Fruit fly (Drosophila melanogaster) whole organism, embryonic: Measurements from ENCODE around the gene DCTN1-p150.

Experiments
- B-H2 ChIP-seq: fragments of 200-800 bp; sonication (Bioruptor generic); optimal IDR thresholded peaks from 2 replicates; lab custom pipeline; 2018; ENCODE audit warnings: missing biosample characterization, mild to moderate bottlenecking, missing genetic modification characterization
- Bgb ChIP-seq: fragments of 200-800 bp; sonication (Bioruptor generic); IDR thresholded peaks from 2 replicates; pipeline ENCODE4 v1.3.6; 2022; ENCODE audit warnings: missing biosample characterization, missing genetic modification characterization; ENCODE audit not compliant: partially characterized antibody
- BtbVII ChIP-seq: fragments of 200-800 bp; sonication (Bioruptor generic); optimal IDR thresholded peaks from 3 replicates; lab custom pipeline; 2017; ENCODE audit warnings: missing biosample characterization, mild to moderate bottlenecking, missing genetic modification characterization
- CG10209 ChIP-seq: fragments of 200-800 bp; sonication (Bioruptor generic); optimal IDR thresholded peaks from 3 replicates; lab custom pipeline; 2017; ENCODE audit warnings: missing biosample characterization, mild to moderate bottlenecking, missing genetic modification characterization, missing genetic modification reagents
- CG1024 ChIP-seq: fragments of 200-800 bp; sonication (Bioruptor generic); IDR thresholded peaks from 2 replicates; pipeline ENCODE4 v1.3.6; 2022; ENCODE audit warnings: missing biosample characterization, missing genetic modification characterization
- CG10274 ChIP-seq: fragments of 200-800 bp; sonication (Bioruptor generic); optimal IDR thresholded peaks from 3 replicates; lab custom pipeline; 2017; ENCODE audit warnings: missing biosample characterization, mild to moderate bottlenecking, missing genetic modification characterization
- CG12299 ChIP-seq: fragments of 200-800 bp; sonication (Bioruptor generic); optimal IDR thresholded peaks from 2 replicates; lab custom pipeline; 2018; ENCODE audit warnings: missing biosample characterization, mild to moderate bottlenecking, missing genetic modification characterization
- CG14014 ChIP-seq: fragments of 200-800 bp; sonication (Bioruptor generic); IDR thresholded peaks from 2 replicates; pipeline ENCODE4 v1.3.6; 2022; ENCODE audit warnings: missing biosample characterization, missing genetic modification characterization
- CG14965 ChIP-seq: fragments of 200-800 bp; sonication (Bioruptor generic); optimal IDR thresholded peaks from 2 replicates; lab custom pipeline; 2016; ENCODE audit warnings: missing biosample characterization, missing genetic modification characterization, borderline replicate concordance
- CG15601 ChIP-seq: fragments of 200-800 bp; sonication (Bioruptor generic); optimal IDR thresholded peaks from 3 replicates; lab custom pipeline; 2019; ENCODE audit warnings: missing biosample characterization, mild to moderate bottlenecking, missing genetic modification characterization, moderate library complexity
- CG18764 ChIP-seq: fragments of 200-800 bp; sonication (Bioruptor generic); optimal IDR thresholded peaks from 3 replicates; lab custom pipeline; 2016; ENCODE audit warnings: missing biosample characterization, missing genetic modification characterization
- CG32767 ChIP-seq: fragments of 200-800 bp; sonication (Bioruptor generic); IDR thresholded peaks from 2 replicates; pipeline ENCODE4 v1.3.6; 2022; ENCODE audit warnings: missing biosample characterization, missing genetic modification characterization
- CG5180 ChIP-seq: fragments of 200-800 bp; sonication (Bioruptor generic); optimal IDR thresholded peaks from 3 replicates; lab custom pipeline; 2017; ENCODE audit warnings: missing biosample characterization, missing genetic modification characterization, mild to moderate bottlenecking, moderate library complexity, missing genetic modification reagents
- CG5245 ChIP-seq: fragments of 200-800 bp; sonication (Bioruptor generic); optimal IDR thresholded peaks from 3 replicates; lab custom pipeline; 2016; ENCODE audit warnings: missing biosample characterization, missing genetic modification characterization
- CG6272 ChIP-seq: fragments of 200-800 bp; sonication (Bioruptor generic); IDR thresholded peaks from 2 replicates; pipeline ENCODE4 v1.3.6; 2022; ENCODE audit warnings: missing biosample characterization, missing genetic modification characterization
- CG6813 ChIP-seq: fragments of 200-800 bp; sonication (Bioruptor generic); optimal IDR thresholded peaks from 2 replicates; lab custom pipeline; 2017; ENCODE audit warnings: missing biosample characterization, missing genetic modification characterization, mild to moderate bottlenecking, moderate library complexity, missing genetic modification reagents
- CG7987 ChIP-seq: fragments of 200-800 bp; sonication (Bioruptor generic); optimal IDR thresholded peaks from 2 replicates; lab custom pipeline; 2018; ENCODE audit warnings: missing biosample characterization, mild to moderate bottlenecking, missing genetic modification characterization, moderate library complexity
- CG8924 ChIP-seq: fragments of 200-800 bp; optimal IDR thresholded peaks from 3 replicates; lab custom pipeline; 2019; ENCODE audit warnings: missing biosample characterization, mild to moderate bottlenecking, missing genetic modification characterization, moderate library complexity
- CG9437 ChIP-seq: fragments of 200-800 bp; sonication (Bioruptor generic); optimal IDR thresholded peaks from 2 replicates; lab custom pipeline; 2018; ENCODE audit warnings: missing biosample characterization, mild to moderate bottlenecking, missing genetic modification characterization
- CTCF ChIP-seq: fragments of 200-800 bp; sonication (Bioruptor generic); optimal IDR thresholded peaks from 2 replicates; lab custom pipeline; 2017; ENCODE audit warnings: missing biosample characterization, mild to moderate bottlenecking, missing genetic modification characterization, moderate library complexity
- CoRest ChIP-seq: fragments of 200-800 bp; sonication (Bioruptor generic); optimal IDR thresholded peaks from 3 replicates; lab custom pipeline; 2018; ENCODE audit warnings: missing biosample characterization, mild to moderate bottlenecking, missing genetic modification characterization, moderate library complexity
- D ChIP-seq, 2 experiments: fragments of 200-800 bp in 1 of 2; fragments of >200 bp in 1 of 2; sonication (Bioruptor generic) in 1 of 2; optimal IDR thresholded peaks; 2 replicates in 1 of 2; 3 replicates in 1 of 2; lab custom pipeline; 2017; ENCODE audit warnings: mild to moderate bottlenecking in 1 of 2, missing biosample characterization in 1 of 2, missing genetic modification characterization in 1 of 2, missing genetic modification reagents in 1 of 2
- D19A ChIP-seq: fragments of 200-800 bp; optimal IDR thresholded peaks from 3 replicates; lab custom pipeline; 2019; ENCODE audit warnings: missing biosample characterization, mild to moderate bottlenecking, missing genetic modification characterization, moderate library complexity
- Dfd ChIP-seq, 2 experiments: fragments of >200 bp; optimal IDR thresholded peaks; 2 replicates each; lab custom pipeline; 2017; ENCODE audit warnings: missing biosample characterization in 2 of 2, missing genetic modification characterization in 2 of 2
- Doc3 ChIP-seq: fragments of 200-800 bp; sonication (Bioruptor generic); IDR thresholded peaks from 3 replicates; pipeline ENCODE4 v1.3.6; 2022; ENCODE audit warnings: missing biosample characterization, missing genetic modification characterization; ENCODE audit not compliant: partially characterized antibody
- HLH54F ChIP-seq: fragments of 200-800 bp; sonication (Bioruptor generic); optimal IDR thresholded peaks from 3 replicates; lab custom pipeline; 2016; ENCODE audit warnings: missing biosample characterization, missing genetic modification characterization
- HmgD ChIP-seq: fragments of 200-800 bp; sonication (Bioruptor generic); optimal IDR thresholded peaks from 3 replicates; lab custom pipeline; 2016; ENCODE audit warnings: missing biosample characterization, missing genetic modification characterization
- Oli ChIP-seq: fragments of 200-800 bp; sonication (Bioruptor generic); optimal IDR thresholded peaks from 2 replicates; lab custom pipeline; 2018; ENCODE audit warnings: missing biosample characterization, mild to moderate bottlenecking, missing genetic modification characterization, moderate library complexity
- Side ChIP-seq: fragments of 200-800 bp; sonication (Bioruptor generic); optimal IDR thresholded peaks from 2 replicates; lab custom pipeline; 2016; ENCODE audit warnings: missing biosample characterization, missing genetic modification characterization
- Sox102F ChIP-seq: fragments of 200-800 bp; sonication (Bioruptor generic); optimal IDR thresholded peaks from 2 replicates; lab custom pipeline; 2018; ENCODE audit warnings: missing biosample characterization, mild to moderate bottlenecking, missing genetic modification characterization, moderate library complexity
- Ssrp ChIP-seq: fragments of 200-800 bp; sonication (Bioruptor generic); optimal IDR thresholded peaks from 2 replicates; lab custom pipeline; 2018; ENCODE audit warnings: missing biosample characterization, mild to moderate bottlenecking, missing genetic modification characterization, moderate library complexity
- Xbp1 ChIP-seq: fragments of 200-800 bp; sonication (Bioruptor generic); optimal IDR thresholded peaks from 3 replicates; lab custom pipeline; 2016; ENCODE audit warnings: missing biosample characterization, mild to moderate bottlenecking, missing genetic modification characterization
- Xrp1 ChIP-seq: fragments of 200-800 bp; sonication (Bioruptor generic); IDR thresholded peaks from 2 replicates; pipeline ENCODE4 v1.3.6; 2022; ENCODE audit warnings: missing biosample characterization, missing genetic modification characterization
- ap ChIP-seq: fragments of 200-800 bp; sonication (Bioruptor generic); IDR thresholded peaks from 2 replicates; pipeline ENCODE4 v1.3.6; 2022; ENCODE audit warnings: missing biosample characterization, missing genetic modification characterization
- da ChIP-seq: fragments of 200-800 bp; sonication (Bioruptor generic); optimal IDR thresholded peaks from 2 replicates; lab custom pipeline; 2016; ENCODE audit warnings: missing biosample characterization, missing genetic modification characterization
- dmrt99B ChIP-seq: fragments of 200-800 bp; sonication (Bioruptor generic); optimal IDR thresholded peaks from 2 replicates; lab custom pipeline; 2018; ENCODE audit warnings: missing biosample characterization, mild to moderate bottlenecking, missing genetic modification characterization, moderate library complexity
- esg ChIP-seq: fragments of 200-800 bp; sonication (Bioruptor generic); conservative IDR thresholded peaks from 2 replicates; pipeline ENCODE4 v1.3.6; 2022; ENCODE audit warnings: missing biosample characterization, missing genetic modification characterization
- fru ChIP-seq: fragments of >200 bp; optimal IDR thresholded peaks from 2 replicates; lab custom pipeline; 2017
- hth ChIP-seq: fragments of >200 bp; optimal IDR thresholded peaks from 2 replicates; lab custom pipeline; 2017; ENCODE audit warnings: inconsistent platforms
- insv ChIP-seq, 2 experiments: fragments of 200-800 bp; sonication (Bioruptor generic); optimal IDR thresholded peaks; 3 replicates each; lab custom pipeline; 2016 to 2018; ENCODE audit warnings: missing biosample characterization in 2 of 2, missing genetic modification characterization in 2 of 2
- knrl ChIP-seq: fragments of 200-800 bp; sonication (Bioruptor generic); IDR thresholded peaks from 3 replicates; pipeline ENCODE4 v1.3.6; 2022; ENCODE audit warnings: missing biosample characterization, missing genetic modification characterization; ENCODE audit not compliant: partially characterized antibody
- pfk ChIP-seq: fragments of 200-800 bp; sonication (Bioruptor generic); optimal IDR thresholded peaks from 2 replicates; lab custom pipeline; 2018; ENCODE audit warnings: missing biosample characterization, mild to moderate bottlenecking, missing genetic modification characterization, moderate library complexity
- phol ChIP-seq: fragments of 200-800 bp; sonication (Bioruptor generic); optimal IDR thresholded peaks from 3 replicates; lab custom pipeline; 2018; ENCODE audit warnings: missing biosample characterization, mild to moderate bottlenecking, missing genetic modification characterization, moderate library complexity
- repo ChIP-seq: fragments of 200-800 bp; sonication (Bioruptor generic); optimal IDR thresholded peaks from 2 replicates; lab custom pipeline; 2016; ENCODE audit warnings: missing biosample characterization, missing genetic modification characterization
- ro ChIP-seq: fragments of 200-800 bp; sonication (Bioruptor generic); IDR thresholded peaks from 2 replicates; pipeline ENCODE4 v1.3.6; 2022; ENCODE audit warnings: missing biosample characterization, missing genetic modification characterization
- sens ChIP-seq: fragments of 200-800 bp; sonication (Bioruptor generic); peaks from one replicate; lab custom pipeline; 2016; ENCODE audit warnings: missing biosample characterization, missing genetic modification characterization
- sens-2 ChIP-seq: fragments of 200-800 bp; sonication (Bioruptor generic); IDR thresholded peaks from 2 replicates; pipeline ENCODE4 v1.3.6; 2022; ENCODE audit warnings: missing biosample characterization, missing genetic modification characterization
- tin ChIP-seq: fragments of 200-800 bp; sonication (Bioruptor generic); optimal IDR thresholded peaks from 3 replicates; lab custom pipeline; 2016; ENCODE audit warnings: missing biosample characterization, missing genetic modification characterization
- tll ChIP-seq, 2 experiments: fragments of 200-800 bp in 1 of 2; fragments of >200 bp in 1 of 2; sonication (Bioruptor generic) in 1 of 2; optimal IDR thresholded peaks; 2 replicates each; lab custom pipeline; 2017 to 2019; ENCODE audit warnings: missing biosample characterization in 2 of 2, missing genetic modification characterization in 2 of 2, mild to moderate bottlenecking in 1 of 2, moderate library complexity in 1 of 2
- tup ChIP-seq: fragments of 200-800 bp; sonication (Bioruptor generic); optimal IDR thresholded peaks from 2 replicates; lab custom pipeline; 2016; ENCODE audit warnings: missing biosample characterization, mild to moderate bottlenecking, missing genetic modification characterization, moderate library complexity

The DCTN1-p150 gene

dm6 chr3L:13949440-13950066 is 20.4 kb downstream of the DCTN1-p150 start (continued):
- TF ChIP-seq esg (GFP tag; lab: Robert Waterston, UW): 0 out of 2 replicates have a peak, but pooled peaks have one; percentile 17
- TF ChIP-seq tin (GFP tag; lab: Kevin White, UChicago): no peak
- no peak for TF ChIP-seq CG8924 (tag; lab: Kevin White, UChicago)
- TF ChIP-seq B-H2: no peak
- no peak for TF ChIP-seq CG14965
- TF ChIP-seq sens: no peak
- TF ChIP-seq CG10209 (GFP tag; lab: Kevin White, UChicago): peak; percentile 9
- no peak for TF ChIP-seq dmrt99B (tag; lab: Kevin White, UChicago)
- no peak for TF ChIP-seq Bgb (GFP tag; lab: Robert Waterston, UW)
- TF ChIP-seq Xrp1 (GFP tag; lab: Robert Waterston, UW): no peak
- no peak for TF ChIP-seq CG5180 (GFP tag; lab: Kevin White, UChicago)
- TF ChIP-seq Dfd (GFP tag; optimal IDR thresholded peaks at IDR 0.05; lab: Kevin White, UChicago): no peak
- no peak for TF ChIP-seq BtbVII
- no peak for TF ChIP-seq CG6272
- TF ChIP-seq hth: no peak
- TF ChIP-seq fru (lab: Kevin White, UChicago): no peak
- no peak for TF ChIP-seq ro (GFP tag; lab: Robert Waterston, UW)
- TF ChIP-seq HLH54F (GFP tag; lab: Kevin White, UChicago): no peak
- no peak for TF ChIP-seq Side (GFP tag; lab: Kevin White, UChicago)
- TF ChIP-seq CG12299 (tag; lab: Kevin White, UChicago): no peak
- TF ChIP-seq Doc3: no peak
- no peak for TF ChIP-seq CG1024
- TF ChIP-seq da (GFP tag; lab: Kevin White, UChicago): no peak
- TF ChIP-seq CTCF (GFP tag; lab: Kevin White, UChicago): no peak
- TF ChIP-seq HmgD (GFP tag; lab: Kevin White, UChicago): no peak
- TF ChIP-seq CG10274 (GFP tag; lab: Kevin White, UChicago): no peak
- no peak for TF ChIP-seq ap (GFP tag; lab: Robert Waterston, UW)
- no peak for TF ChIP-seq D19A (tag; lab: Kevin White, UChicago)
- no peak for TF ChIP-seq sens-2 (GFP tag; lab: Robert Waterston, UW)
- no peak for TF ChIP-seq CG15601 (tag; lab: Kevin White, UChicago)
- no peak for TF ChIP-seq CG14014
- TF ChIP-seq CG18764 (GFP tag; lab: Kevin White, UChicago): no peak
- no peak for TF ChIP-seq CG6813 (GFP tag; lab: Kevin White, UChicago)
- no peak for TF ChIP-seq repo (GFP tag; lab: Kevin White, UChicago)
- no peak for TF ChIP-seq tup
- peak; percentile 22 for TF ChIP-seq Xbp1 (GFP tag; lab: Kevin White, UChicago)
- TF ChIP-seq tll (GFP tag; optimal IDR thresholded peaks at IDR 0.05; lab: Kevin White, UChicago): peak in 1 of 2 experiments; percentile 73
- peak; percentile 16 for TF ChIP-seq phol (tag; lab: Kevin White, UChicago)
- no peak for TF ChIP-seq CG5245 (GFP tag; lab: Kevin White, UChicago)
- TF ChIP-seq D (optimal IDR thresholded peaks at IDR 0.05; lab: Kevin White, UChicago): no peak
- TF ChIP-seq D (GFP tag; optimal IDR thresholded peaks at IDR 0.05; lab: Kevin White, UChicago): no peak
- TF ChIP-seq pfk (GFP tag; lab: Kevin White, UChicago): no peak
- TF ChIP-seq CG7987 (GFP tag; lab: Kevin White, UChicago): no peak
- 0 out of 2 replicates have a peak, but pooled peaks have one; percentile 30 for TF ChIP-seq CG32767 (GFP tag; lab: Robert Waterston, UW)
- no peak for TF ChIP-seq knrl (GFP tag; lab: Robert Waterston, UW)
- no peak for TF ChIP-seq CoRest (tag; lab: Kevin White, UChicago)
- no peak for TF ChIP-seq Oli (tag; lab: Kevin White, UChicago)
- TF ChIP-seq insv (GFP tag; optimal IDR thresholded peaks at IDR 0.05; lab: Kevin White, UChicago): no peak
- TF ChIP-seq CG9437 (GFP tag; lab: Kevin White, UChicago): no peak
- TF ChIP-seq Ssrp (tag; lab: Kevin White, UChicago): no peak
- peak; percentile 43 for TF ChIP-seq Sox102F (GFP tag; lab: Kevin White, UChicago)
